Fruit fly (Drosophila melanogaster): ENCODE results near the gene CG12320.

The CG12320 gene

DNA sequence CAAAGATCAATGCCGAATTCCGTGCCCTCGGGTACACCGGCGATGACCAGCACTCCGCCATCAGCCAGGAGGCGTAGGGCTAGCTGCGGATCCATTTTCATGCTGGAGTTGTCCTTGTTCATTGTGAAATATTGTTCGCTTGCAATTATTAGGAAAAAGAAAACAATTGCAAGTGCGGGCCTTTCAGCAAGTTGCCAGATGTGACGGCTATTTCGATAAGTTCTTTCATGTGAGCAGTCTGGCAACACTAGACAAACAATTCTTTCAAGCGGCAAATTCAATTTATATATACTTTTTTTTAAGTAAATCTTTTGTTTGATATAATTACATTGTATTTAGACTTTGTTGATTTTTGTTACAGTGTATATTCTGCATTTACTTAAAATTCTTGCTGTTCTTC is at the start of gene CG12320:
Gene CG12320, minus strand, starts transcription at position 157 of the 400 bp plus-strand sequence.
- TF ChIP-seq Antp (GFP tag; optimal IDR thresholded peaks at IDR 0.05) (no peak), CG2116 (GFP tag; optimal IDR thresholded peaks at IDR 0.05) (peak; percentile 41), tll (GFP tag; optimal IDR thresholded peaks at IDR 0.05) (no peak), CG4328 (GFP tag; optimal IDR thresholded peaks at IDR 0.05) (no peak), gro (GFP tag; optimal IDR thresholded peaks at IDR 0.05) (no peak), az2 (GFP tag; optimal IDR thresholded peaks at IDR 0.05) (no peak), CG16813 (GFP tag; IDR thresholded peaks at IDR 0.05; ENCODE audit: partially characterized antibody) (0 out of 3 replicates have a peak, but pooled peaks have one; percentile 17), pzg (GFP tag; optimal IDR thresholded peaks at IDR 0.05) (peak; percentile 62), Opbp (GFP tag; IDR thresholded peaks at IDR 0.05; ENCODE audit: partially characterized antibody) (0 out of 3 replicates have a peak, but pooled peaks have one; percentile 28), CTCF (GFP tag; optimal IDR thresholded peaks at IDR 0.05) (peak; percentile 10), CG10267 (tag; optimal IDR thresholded peaks at IDR 0.05) (peak; percentile 15), CG15514 (GFP tag; optimal IDR thresholded peaks at IDR 0.05) (peak; percentile 70), CG1647 (GFP tag; optimal IDR thresholded peaks at IDR 0.05) (no peak), Dref (GFP tag; IDR thresholded peaks at IDR 0.05) (peak; percentile 68), CG2712 (tag; optimal IDR thresholded peaks at IDR 0.05) (no peak), fru (optimal IDR thresholded peaks at IDR 0.05) (no peak), ase (GFP tag; IDR thresholded peaks at IDR 0.05) (no peak), Sin3A (optimal IDR thresholded peaks at IDR 0.05) (peak; percentile 8), nerfin-2 (GFP tag; IDR thresholded peaks at IDR 0.05; ENCODE audit: partially characterized antibody) (peak; percentile 33; the same call in 1 of the 2 replicates), CG7357 (GFP tag; IDR thresholded peaks at IDR 0.05) (no peak), CG13287 (GFP tag; IDR thresholded peaks at IDR 0.05; ENCODE audit: partially characterized antibody) (peak; percentile 42; the same call in 1 of the 2 replicates), fd102C (GFP tag; optimal IDR thresholded peaks at IDR 0.05) (no peak), CG3847 (GFP tag; IDR thresholded peaks at IDR 0.05) (peak; percentile 53; the same call in 1 of the 2 replicates), CG12659 (GFP tag; optimal IDR thresholded peaks at IDR 0.05) (peak; percentile 5), gcm (GFP tag; optimal IDR thresholded peaks at IDR 0.05) (peak; percentile 50), cas (GFP tag; IDR thresholded peaks at IDR 0.05) (no peak), trem (tag; optimal IDR thresholded peaks at IDR 0.05) (peak; percentile 77), MBD-R2 (GFP tag; IDR thresholded peaks at IDR 0.05) (peak; percentile 85), CG10321 (GFP tag; IDR thresholded peaks at IDR 0.05) (no peak), ash1 (GFP tag; optimal IDR thresholded peaks at IDR 0.05) (no peak), odd (GFP tag; optimal IDR thresholded peaks at IDR 0.05) (no peak), pb (GFP tag; optimal IDR thresholded peaks at IDR 0.05) (no peak), CG6683 (GFP tag; optimal IDR thresholded peaks at IDR 0.05) (no peak), CG34376 (GFP tag; optimal IDR thresholded peaks at IDR 0.05) (no peak), BEAF-32 (GFP tag; optimal IDR thresholded peaks at IDR 0.05) (peak; percentile 43), gfzf (GFP tag; optimal IDR thresholded peaks at IDR 0.05) (peak; percentile 11), HmgZ (tag; optimal IDR thresholded peaks at IDR 0.05) (peak; percentile 2), CG12071 (GFP tag; optimal IDR thresholded peaks at IDR 0.05) (no peak), CoRest (tag; optimal IDR thresholded peaks at IDR 0.05) (no peak), tx (GFP tag; optimal IDR thresholded peaks at IDR 0.05) (no peak), CG17361 (GFP tag; IDR thresholded peaks at IDR 0.05) (no peak), CG17328 (GFP tag; IDR thresholded peaks at IDR 0.05) (0 out of 2 replicates have a peak, but pooled peaks have one; percentile 8), gce (GFP tag; IDR thresholded peaks at IDR 0.05) (no peak), stwl (tag; optimal IDR thresholded peaks at IDR 0.05) (peak; percentile 71), Med (GFP tag) (peak; percentile 32), shn (GFP tag; optimal IDR thresholded peaks at IDR 0.05) (no peak), YL-1 (GFP tag; optimal IDR thresholded peaks at IDR 0.05) (peak; percentile 57), CG7556 (GFP tag; optimal IDR thresholded peaks at IDR 0.05) (no peak), hbn (GFP tag; IDR thresholded peaks at IDR 0.05; ENCODE audit: partially characterized antibody) (no peak), fd3F (GFP tag; optimal IDR thresholded peaks at IDR 0.05) (no peak), NFAT (GFP tag; IDR thresholded peaks at IDR 0.05) (no peak)

Data from whole organism, embryonic.